Fruit fly (Drosophila melanogaster) whole organism, pupa: ENCODE results near the gene CG17270.

Experiments used
- CG12605 ChIP-seq: fragments of 200-800 bp; sonication (Bioruptor generic); IDR thresholded peaks from 2 replicates; pipeline ENCODE4 v1.3.6; 2022; ENCODE audit warnings: missing biosample characterization, missing genetic modification characterization
- CG13204 ChIP-seq: fragments of 200-800 bp; sonication (Bioruptor generic); optimal IDR thresholded peaks from 2 replicates; lab custom pipeline; 2018; ENCODE audit warnings: missing biosample characterization, mild to moderate bottlenecking, missing genetic modification characterization, moderate library complexity
- CG17806 ChIP-seq: fragments of 200-800 bp; sonication (Bioruptor generic); optimal IDR thresholded peaks from 2 replicates; lab custom pipeline; 2018; ENCODE audit warnings: missing biosample characterization, mild to moderate bottlenecking, missing genetic modification characterization, moderate library complexity
- CG32121 ChIP-seq: fragments of 200-800 bp; sonication (Bioruptor generic); IDR thresholded peaks from 2 replicates; pipeline ENCODE4 v1.3.6; 2022; ENCODE audit warnings: missing biosample characterization, missing genetic modification characterization
- CG34367 ChIP-seq: fragments of 200-800 bp; sonication (Bioruptor generic); optimal IDR thresholded peaks from 2 replicates; lab custom pipeline; 2018; ENCODE audit warnings: missing biosample characterization, mild to moderate bottlenecking, missing genetic modification characterization
- CG4496 ChIP-seq: fragments of 200-800 bp; sonication (Bioruptor generic); IDR thresholded peaks from 3 replicates; pipeline ENCODE4 v1.3.6; 2022; ENCODE audit warnings: missing biosample characterization, missing genetic modification characterization
- CG8301 ChIP-seq: fragments of 200-800 bp; sonication (Bioruptor generic); optimal IDR thresholded peaks from 2 replicates; lab custom pipeline; 2018; ENCODE audit warnings: missing biosample characterization, mild to moderate bottlenecking, missing genetic modification characterization
- Ets98B ChIP-seq: fragments of 200-800 bp; sonication (Bioruptor generic); IDR thresholded peaks from 2 replicates; pipeline ENCODE4 v1.3.6; 2022; ENCODE audit warnings: missing biosample characterization, missing genetic modification characterization
- Pif1B ChIP-seq: fragments of 200-800 bp; sonication (Bioruptor generic); optimal IDR thresholded peaks from 3 replicates; lab custom pipeline; 2016; ENCODE audit warnings: missing biosample characterization, missing genetic modification characterization
- fd96Ca ChIP-seq: fragments of 200-800 bp; sonication (Bioruptor generic); IDR thresholded peaks from 3 replicates; pipeline ENCODE4 v1.3.6; 2022; ENCODE audit warnings: missing biosample characterization, missing genetic modification characterization
- gl ChIP-seq: fragments of 200-800 bp; sonication (Bioruptor generic); optimal IDR thresholded peaks from 2 replicates; lab custom pipeline; 2018; ENCODE audit warnings: missing biosample characterization, mild to moderate bottlenecking, missing genetic modification characterization
- rn ChIP-seq: fragments of 200-800 bp; sonication (Bioruptor generic); IDR thresholded peaks from 2 replicates; pipeline ENCODE4 v1.3.6; 2022; ENCODE audit warnings: missing biosample characterization, missing genetic modification characterization

DNA sequence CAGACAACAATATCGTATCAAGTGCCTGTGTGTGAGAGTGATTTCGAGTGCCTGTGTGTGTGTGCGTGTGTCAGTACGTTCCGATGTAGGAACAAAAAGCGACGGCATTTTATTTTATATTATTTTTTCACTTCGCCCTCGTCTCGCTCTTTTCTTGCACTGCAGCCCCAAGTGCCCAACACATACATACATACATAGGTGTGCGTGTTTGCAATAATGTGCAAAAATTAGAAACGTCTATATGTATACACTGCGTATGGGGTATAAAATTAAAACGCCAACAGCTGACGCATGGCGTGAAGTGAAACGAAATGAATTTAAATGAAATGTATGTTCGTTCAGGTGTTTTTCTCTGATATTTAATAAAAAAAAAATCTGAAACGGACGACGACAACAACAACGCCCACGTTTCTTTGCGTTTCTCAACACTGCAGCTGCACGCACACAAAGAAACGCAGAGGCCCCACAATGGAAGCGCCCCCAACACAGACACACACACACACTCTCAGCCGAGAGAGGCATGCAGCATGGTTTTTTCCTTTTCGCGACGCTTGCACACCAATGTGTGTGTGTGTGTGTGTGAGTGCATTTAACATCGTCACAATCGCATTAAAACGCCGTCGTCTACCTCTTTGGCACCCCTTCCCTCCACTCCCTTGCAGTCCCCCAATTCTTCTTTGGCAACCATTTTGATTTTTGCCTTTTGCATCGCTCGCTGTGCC lies 34.9 kb downstream of the CG17270 start:
- TF ChIP-seq rn (GFP tag; lab: Robert Waterston, UW) (no peak), CG4496 (GFP tag; lab: Robert Waterston, UW) (peak; percentile 36; the same call in 2 of the 3 replicates), CG13204 (peak; percentile 61), gl (tag; lab: Kevin White, UChicago) (peak; percentile 28), CG17806 (tag; lab: Kevin White, UChicago) (peak; percentile 34), Ets98B (peak; percentile 63), CG32121 (GFP tag; lab: Robert Waterston, UW) (peak; percentile 69), Pif1B (GFP tag; lab: Kevin White, UChicago) (peak; percentile 63), CG34367 (tag; lab: Kevin White, UChicago) (peak; percentile 21), CG8301 (tag; lab: Kevin White, UChicago) (peak; percentile 51), CG12605 (GFP tag; lab: Robert Waterston, UW) (peak; percentile 59), fd96Ca (GFP tag; lab: Robert Waterston, UW) (peak; percentile 77; the same call in 2 of the 3 replicates)
